Worm (Caenorhabditis elegans): Measurements from ENCODE around the gene Y73C8B.1.

The Y73C8B.1 gene

DNA sequence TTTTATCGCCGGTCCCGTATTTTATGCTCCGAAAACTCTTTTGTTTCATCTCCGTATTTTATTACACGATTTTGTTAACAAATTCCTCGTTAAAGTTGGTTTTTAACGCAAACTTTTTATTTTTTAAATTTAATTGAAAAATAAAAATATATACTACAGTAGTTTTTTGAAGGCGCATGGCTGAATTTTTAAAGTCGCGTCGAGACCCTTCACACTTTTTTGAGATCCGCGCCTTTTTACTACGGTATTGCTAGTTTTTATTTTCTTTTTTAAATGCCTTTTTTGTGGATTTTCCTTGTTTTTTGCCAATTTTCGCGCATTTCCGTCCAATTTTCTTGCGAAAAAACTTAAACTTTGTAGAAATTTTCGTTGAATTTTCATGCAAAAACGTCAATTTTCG, 7.8 kb upstream of the Y73C8B.1 start:
- no peak for TF ChIP-seq madf-3 (GFP tag; IDR thresholded peaks at IDR 0.05)
- TF ChIP-seq hlh-26 (GFP tag; conservative IDR thresholded peaks at IDR 0.05): no peak
- no peak for TF ChIP-seq T26A5.8 (tag; optimal IDR thresholded peaks at IDR 0.05)
- no peak for TF ChIP-seq zfh-2 (GFP tag; conservative IDR thresholded peaks at IDR 0.05)
- TF ChIP-seq hlh-12 (tag; optimal IDR thresholded peaks at IDR 0.05): no peak
- TF ChIP-seq nhr-179 (tag; optimal IDR thresholded peaks at IDR 0.05): no peak
- TF ChIP-seq lin-54 (GFP tag; optimal IDR thresholded peaks at IDR 0.05): peak; percentile 52
- TF ChIP-seq lsl-1 (GFP tag; optimal IDR thresholded peaks at IDR 0.05): peak; percentile 98
- no peak for TF ChIP-seq let-607 (tag; optimal IDR thresholded peaks at IDR 0.05)
- TF ChIP-seq rec-8 (tag; optimal IDR thresholded peaks at IDR 0.05): no peak
- TF ChIP-seq aptf-2 (GFP tag; conservative IDR thresholded peaks at IDR 0.05): no peak
- no peak for TF ChIP-seq lag-1 (GFP tag; IDR thresholded peaks at IDR 0.05)
- no peak for TF ChIP-seq lin-40 (tag; optimal IDR thresholded peaks at IDR 0.05)
- TF ChIP-seq ceh-58 (GFP tag; IDR thresholded peaks at IDR 0.05): no peak
- no peak for TF ChIP-seq let-526 (GFP tag; IDR thresholded peaks at IDR 0.05)
- no peak for TF ChIP-seq attf-3 (GFP tag; conservative IDR thresholded peaks at IDR 0.05)
- no peak for TF ChIP-seq zim-3 (tag; optimal IDR thresholded peaks at IDR 0.05)
- no peak for TF ChIP-seq nhr-27 (tag; optimal IDR thresholded peaks at IDR 0.05)
- TF ChIP-seq ceh-27 (GFP tag; optimal IDR thresholded peaks at IDR 0.05): no peak
- TF ChIP-seq mcd-1 (GFP tag; IDR thresholded peaks at IDR 0.05): peak; percentile 47; the same call in 1 of the 2 replicates
- TF ChIP-seq tlf-1 (GFP tag; optimal IDR thresholded peaks at IDR 0.05): no peak
- TF ChIP-seq him-1 (tag; optimal IDR thresholded peaks at IDR 0.05): no peak
- no peak for TF ChIP-seq F23B12.7 (tag; optimal IDR thresholded peaks at IDR 0.05; ENCODE audit: insufficient read depth)
- TF ChIP-seq F49E8.2 (tag; optimal IDR thresholded peaks at IDR 0.05; ENCODE audit: insufficient read depth): no peak
- no peak for TF ChIP-seq mes-4 (tag; optimal IDR thresholded peaks at IDR 0.05)
- TF ChIP-seq sea-2 (GFP tag; IDR thresholded peaks at IDR 0.05): no peak
- TF ChIP-seq lsy-27 (tag; optimal IDR thresholded peaks at IDR 0.05; ENCODE audit: borderline replicate concordance, insufficient read depth): no peak
- TF ChIP-seq B0261.1 (tag; optimal IDR thresholded peaks at IDR 0.05): no peak
- TF ChIP-seq K11D2.4 (GFP tag; IDR thresholded peaks at IDR 0.05): no peak
- no peak for TF ChIP-seq attf-5 (GFP tag; optimal IDR thresholded peaks at IDR 0.05)
- no peak for TF ChIP-seq unc-62 (GFP tag; optimal IDR thresholded peaks at IDR 0.05)
- TF ChIP-seq dpff-1 (tag; optimal IDR thresholded peaks at IDR 0.05): no peak
- TF ChIP-seq snpc-1.3 (tag; optimal IDR thresholded peaks at IDR 0.05; ENCODE audit: insufficient read depth): no peak
- TF ChIP-seq ekl-4 (GFP tag; IDR thresholded peaks at IDR 0.05): no peak
- TF ChIP-seq ceh-79 (tag; optimal IDR thresholded peaks at IDR 0.05): no peak
- no peak for TF ChIP-seq lir-1 (GFP tag; conservative IDR thresholded peaks at IDR 0.05)
- no peak for TF ChIP-seq ztf-3 (GFP tag; optimal IDR thresholded peaks at IDR 0.05)
- TF ChIP-seq ceh-91 (GFP tag; IDR thresholded peaks at IDR 0.05): peak; percentile 68; the same call in 1 of the 2 replicates
- TF ChIP-seq egrh-3 (GFP tag; IDR thresholded peaks at IDR 0.05): no peak
- TF ChIP-seq akir-1 (GFP tag; optimal IDR thresholded peaks at IDR 0.05): no peak
- TF ChIP-seq madf-8 (GFP tag; conservative IDR thresholded peaks at IDR 0.05): peak; percentile 91
- no peak for TF ChIP-seq mel-28 (tag; optimal IDR thresholded peaks at IDR 0.05; ENCODE audit: borderline replicate concordance)
- no peak for TF ChIP-seq ztf-18 (tag; optimal IDR thresholded peaks at IDR 0.05)
- no peak for TF ChIP-seq F57A8.1 (GFP tag; optimal IDR thresholded peaks at IDR 0.05)
- TF ChIP-seq unc-130 (GFP tag; optimal IDR thresholded peaks at IDR 0.05): no peak
- TF ChIP-seq D2030.7 (GFP tag; IDR thresholded peaks at IDR 0.05): peak; percentile 82
- TF ChIP-seq ztf-22 (GFP tag; optimal IDR thresholded peaks at IDR 0.05): no peak
- no peak for TF ChIP-seq bed-1 (GFP tag; IDR thresholded peaks at IDR 0.05)

All from whole organism, young adult.